Fruit fly (Drosophila melanogaster): Measurements from ENCODE around the gene CG7772.

The CG7772 gene

dm6 chrX:17860711-17861110, 46.4 kb downstream of the CG7772 start, which contains the start of the genes Arp8 and CG6769 (continued):
- no peak for TF ChIP-seq Eip74EF (GFP tag; optimal IDR thresholded peaks at IDR 0.05)
- no peak for TF ChIP-seq pum (GFP tag; optimal IDR thresholded peaks at IDR 0.05)
- peak; percentile 32 for TF ChIP-seq CG12659 (GFP tag; optimal IDR thresholded peaks at IDR 0.05)
- TF ChIP-seq dan (GFP tag; IDR thresholded peaks at IDR 0.05): no peak
- TF ChIP-seq Mrtf (GFP tag; IDR thresholded peaks at IDR 0.05): no peak
- TF ChIP-seq Six4 (GFP tag; optimal IDR thresholded peaks at IDR 0.05): no peak
- no peak for TF ChIP-seq MTF-1 (GFP tag; optimal IDR thresholded peaks at IDR 0.05; ENCODE audit: borderline replicate concordance)
- TF ChIP-seq Scr (GFP tag; IDR thresholded peaks at IDR 0.05; ENCODE audit: partially characterized antibody): no peak
- no peak for TF ChIP-seq NC2α (GFP tag; optimal IDR thresholded peaks at IDR 0.05)
- TF ChIP-seq dmrt11E (tag; optimal IDR thresholded peaks at IDR 0.05): no peak
- TF ChIP-seq CG14860 (GFP tag; IDR thresholded peaks at IDR 0.05; ENCODE audit: partially characterized antibody): no peak
- no peak for TF ChIP-seq br (optimal IDR thresholded peaks at IDR 0.05)
- TF ChIP-seq ken (GFP tag; IDR thresholded peaks at IDR 0.05): no peak
- peak; percentile 57 for TF ChIP-seq grau (tag; optimal IDR thresholded peaks at IDR 0.05)
- TF ChIP-seq Lim3 (GFP tag; IDR thresholded peaks at IDR 0.05): no peak
- TF ChIP-seq Sin3A (optimal IDR thresholded peaks at IDR 0.05): peak; percentile 36
- no peak for TF ChIP-seq CG6791 (GFP tag; IDR thresholded peaks at IDR 0.05; ENCODE audit: partially characterized antibody)
- TF ChIP-seq CG17802 (tag; optimal IDR thresholded peaks at IDR 0.05): no peak
- TF ChIP-seq CG6813 (GFP tag; optimal IDR thresholded peaks at IDR 0.05): no peak
- no peak for TF ChIP-seq NfI (GFP tag; optimal IDR thresholded peaks at IDR 0.05)
- TF ChIP-seq CG16779 (GFP tag; IDR thresholded peaks at IDR 0.05): no peak
- TF ChIP-seq CG3065 (GFP tag; optimal IDR thresholded peaks at IDR 0.05): no peak
- TF ChIP-seq CG11723 (GFP tag; optimal IDR thresholded peaks at IDR 0.05): no peak
- no peak for TF ChIP-seq CG6272 (GFP tag; IDR thresholded peaks at IDR 0.05)
- no peak for TF ChIP-seq kay (GFP tag; optimal IDR thresholded peaks at IDR 0.05)
- TF ChIP-seq dpn (GFP tag; optimal IDR thresholded peaks at IDR 0.05): peak in 1 of 2 experiments; percentile 16
- TF ChIP-seq Dbx (GFP tag; IDR thresholded peaks at IDR 0.05): no peak
- no peak for TF ChIP-seq p53 (GFP tag; optimal IDR thresholded peaks at IDR 0.05)
- TF ChIP-seq stwl (tag; optimal IDR thresholded peaks at IDR 0.05): peak; percentile 42
- no peak for TF ChIP-seq emc (GFP tag; optimal IDR thresholded peaks at IDR 0.05)
- TF ChIP-seq CG4424 (GFP tag; optimal IDR thresholded peaks at IDR 0.05): no peak
- TF ChIP-seq CG12942 (GFP tag; optimal IDR thresholded peaks at IDR 0.05): no peak
- no peak for TF ChIP-seq danr (GFP tag; IDR thresholded peaks at IDR 0.05)
- peak; percentile 52 for TF ChIP-seq CG10267 (tag; optimal IDR thresholded peaks at IDR 0.05)
- TF ChIP-seq Nf-YA (GFP tag; IDR thresholded peaks at IDR 0.05): no peak
- TF ChIP-seq Blimp-1 (GFP tag; optimal IDR thresholded peaks at IDR 0.05): no peak
- no peak for TF ChIP-seq CG10462 (GFP tag; optimal IDR thresholded peaks at IDR 0.05)
- TF ChIP-seq pan (optimal IDR thresholded peaks at IDR 0.05): no peak
- no peak for TF ChIP-seq pan (GFP tag; optimal IDR thresholded peaks at IDR 0.05 in 1 of 2, IDR thresholded peaks at IDR 0.05 in 1 of 2)
- no peak for TF ChIP-seq tna (GFP tag; IDR thresholded peaks at IDR 0.05; ENCODE audit: partially characterized antibody)
- TF ChIP-seq CG18011 (GFP tag; optimal IDR thresholded peaks at IDR 0.05): no peak
- TF ChIP-seq lov (optimal IDR thresholded peaks at IDR 0.05): no peak
- no peak for TF ChIP-seq lov (GFP tag; IDR thresholded peaks at IDR 0.05)
- no peak for TF ChIP-seq ssp (GFP tag; IDR thresholded peaks at IDR 0.05)
- no peak for TF ChIP-seq odd (GFP tag; optimal IDR thresholded peaks at IDR 0.05)
- TF ChIP-seq sqz (GFP tag; optimal IDR thresholded peaks at IDR 0.05): no peak
- peak; percentile 45 for TF ChIP-seq Fer1 (GFP tag; optimal IDR thresholded peaks at IDR 0.05)
- peak; percentile 46 for TF ChIP-seq pzg (GFP tag; optimal IDR thresholded peaks at IDR 0.05)
- no peak for TF ChIP-seq CG11695 (GFP tag; IDR thresholded peaks at IDR 0.05)
- TF ChIP-seq CG6175 (GFP tag; IDR thresholded peaks at IDR 0.05): no peak
- TF ChIP-seq CG4360 (GFP tag; IDR thresholded peaks at IDR 0.05): peak; percentile 27; the same call in 1 of the 2 replicates
- peak; percentile 54 for TF ChIP-seq phol (tag; optimal IDR thresholded peaks at IDR 0.05)

Measured in whole organism, embryonic.